Worm (Caenorhabditis elegans) whole organism, L1 larva: ENCODE results near the gene R13D11.10.

Source experiments
- lir-3 ChIP-seq: sonication (generic microtip); optimal IDR thresholded peaks from 2 replicates; lab custom pipeline; 2016; ENCODE audit warnings: mild to moderate bottlenecking, missing genetic modification characterization, moderate library complexity, missing compliant biosample characterization; ENCODE audit not compliant: poor library complexity
- unc-86 ChIP-seq: sonication (generic microtip); optimal IDR thresholded peaks from 2 replicates; lab custom pipeline; 2016; ENCODE audit warnings: missing genetic modification characterization, missing compliant biosample characterization

DNA sequence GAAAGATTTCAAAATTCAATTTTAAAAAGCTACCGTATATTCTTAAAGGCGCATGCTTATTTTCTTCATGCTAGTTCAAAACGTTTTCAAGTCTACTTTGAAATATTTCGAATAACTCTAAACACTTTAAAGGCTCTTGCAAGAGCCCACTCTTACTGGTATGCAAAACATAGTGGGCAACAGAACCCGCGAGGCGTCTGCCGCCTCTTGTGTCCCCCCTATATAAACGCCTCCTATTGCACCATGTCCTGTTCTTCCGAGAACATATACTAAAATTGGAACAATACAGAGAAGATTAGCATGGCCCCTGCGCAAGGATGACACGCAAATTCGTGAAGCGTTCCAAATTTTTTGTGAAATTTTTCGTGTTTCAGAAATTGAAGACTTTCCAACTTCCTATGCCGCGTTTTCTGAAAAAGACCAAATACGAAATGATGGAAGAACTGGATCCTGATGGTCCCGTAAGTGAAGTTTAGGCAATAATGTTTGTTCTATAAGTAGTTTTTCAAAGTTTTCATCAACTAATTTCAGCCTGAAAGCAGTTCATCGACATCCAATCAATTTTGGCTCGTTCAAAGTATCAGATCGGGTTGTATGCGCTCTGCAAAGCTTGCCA is 45.9 kb upstream of the R13D11.10 start:
- TF ChIP-seq lir-3 (tag; lab: Kevin White, UChicago) (no peak), unc-86 (no peak)
